Fruit fly (Drosophila melanogaster) S2 (cell line): Measurements from ENCODE around the gene Gr22e.

Source experiments
- CG8478 ChIP-seq: fragments of >200 bp; optimal IDR thresholded peaks from 2 replicates; lab custom pipeline; 2018
- CTCF ChIP-seq, 2 experiments: fragments of >200 bp; optimal IDR thresholded peaks; 2 replicates each; lab custom pipeline; 2018

- TF ChIP-seq CTCF (optimal IDR thresholded peaks at IDR 0.05; lab: Kevin White, UChicago) (no peak), CG8478 (no peak)
Measured at dm6 chr2L:1735133-1735532, 48.7 kb upstream of the Gr22e start.
